Fruit fly (Drosophila melanogaster) whole organism, embryonic: Measurements from ENCODE around the gene CG43448.
A peak's percentile ranks its signal among the peaks of the same experiment; 100 is the strongest.

Experiments
- ATbp ChIP-seq: fragments of 200-800 bp; sonication (Bioruptor generic); optimal IDR thresholded peaks from 2 replicates; lab custom pipeline; 2017; ENCODE audit warnings: missing biosample characterization, mild to moderate bottlenecking, missing genetic modification characterization, missing genetic modification reagents
- Aef1 ChIP-seq: fragments of 200-800 bp; sonication (Bioruptor generic); IDR thresholded peaks from 3 replicates; pipeline ENCODE4 v1.3.6; 2022; ENCODE audit warnings: missing biosample characterization, missing genetic modification characterization
- CG11696 ChIP-seq: fragments of 200-800 bp; sonication (Bioruptor generic); IDR thresholded peaks from 2 replicates; pipeline ENCODE4 v1.3.6; 2022; ENCODE audit warnings: missing biosample characterization, missing genetic modification characterization
- CG12219 ChIP-seq: fragments of 200-800 bp; sonication (Bioruptor generic); optimal IDR thresholded peaks from 3 replicates; lab custom pipeline; 2018; ENCODE audit warnings: missing biosample characterization, mild to moderate bottlenecking, missing genetic modification characterization
- CG14860 ChIP-seq: fragments of 200-800 bp; sonication (Bioruptor generic); IDR thresholded peaks from 3 replicates; pipeline ENCODE4 v1.3.6; 2022; ENCODE audit warnings: missing biosample characterization, missing genetic modification characterization; ENCODE audit not compliant: partially characterized antibody
- CG15514 ChIP-seq: fragments of 200-800 bp; sonication (Bioruptor generic); optimal IDR thresholded peaks from 3 replicates; lab custom pipeline; 2017; ENCODE audit warnings: missing biosample characterization, missing genetic modification characterization, mild to moderate bottlenecking, moderate library complexity, missing genetic modification reagents
- CG1602 ChIP-seq: fragments of 200-800 bp; sonication (Bioruptor generic); optimal IDR thresholded peaks from 3 replicates; lab custom pipeline; 2016; ENCODE audit warnings: missing biosample characterization, missing genetic modification characterization
- CG1647 ChIP-seq: fragments of 200-800 bp; sonication (Bioruptor generic); optimal IDR thresholded peaks from 3 replicates; lab custom pipeline; 2016; ENCODE audit warnings: missing biosample characterization, missing genetic modification characterization
- CG17328 ChIP-seq: fragments of 200-800 bp; sonication (Bioruptor generic); IDR thresholded peaks from 2 replicates; pipeline ENCODE4 v1.3.6; 2022; ENCODE audit warnings: missing biosample characterization, missing genetic modification characterization
- CG2199 ChIP-seq: fragments of 200-800 bp; sonication (Bioruptor generic); IDR thresholded peaks from 3 replicates; pipeline ENCODE4 v1.3.6; 2022; ENCODE audit warnings: missing biosample characterization, missing genetic modification characterization
- CG30403 ChIP-seq: fragments of 200-800 bp; sonication (Bioruptor generic); optimal IDR thresholded peaks from 3 replicates; lab custom pipeline; 2016; ENCODE audit warnings: missing biosample characterization, missing genetic modification characterization
- CG3065 ChIP-seq: fragments of 200-800 bp; sonication (Bioruptor generic); optimal IDR thresholded peaks from 2 replicates; lab custom pipeline; 2016; ENCODE audit warnings: missing biosample characterization, missing genetic modification characterization
- CG31224 ChIP-seq: fragments of 200-800 bp; sonication (Bioruptor generic); IDR thresholded peaks from 2 replicates; pipeline ENCODE4 v1.3.6; 2022; ENCODE audit warnings: missing biosample characterization, missing genetic modification characterization
- CG42726 ChIP-seq: fragments of 200-800 bp; sonication (Bioruptor generic); IDR thresholded peaks from 2 replicates; pipeline ENCODE4 v1.3.6; 2022; ENCODE audit warnings: missing biosample characterization, missing genetic modification characterization; ENCODE audit not compliant: partially characterized antibody
- CG4404 ChIP-seq: fragments of 200-800 bp; sonication (Bioruptor generic); IDR thresholded peaks from 2 replicates; pipeline ENCODE4 v1.3.6; 2022; ENCODE audit warnings: missing biosample characterization, missing genetic modification characterization
- CG6654 ChIP-seq: fragments of 200-800 bp; sonication (Bioruptor generic); optimal IDR thresholded peaks from 2 replicates; lab custom pipeline; 2017; ENCODE audit warnings: missing biosample characterization, mild to moderate bottlenecking, missing genetic modification characterization
- CG7556 ChIP-seq: fragments of 200-800 bp; sonication (Bioruptor generic); optimal IDR thresholded peaks from 2 replicates; lab custom pipeline; 2017; ENCODE audit warnings: missing biosample characterization, mild to moderate bottlenecking, missing genetic modification characterization
- CG8765 ChIP-seq: fragments of 200-800 bp; sonication (Bioruptor generic); IDR thresholded peaks from 2 replicates; pipeline ENCODE4 v1.3.6; 2022; ENCODE audit warnings: missing biosample characterization, missing genetic modification characterization
- CG9727 ChIP-seq: fragments of 200-800 bp; sonication (Bioruptor generic); optimal IDR thresholded peaks from 3 replicates; lab custom pipeline; 2017; ENCODE audit warnings: missing biosample characterization, mild to moderate bottlenecking, missing genetic modification characterization
- Dbx ChIP-seq: fragments of 200-800 bp; sonication (Bioruptor generic); IDR thresholded peaks from 3 replicates; pipeline ENCODE4 v1.3.6; 2022; ENCODE audit warnings: missing biosample characterization, missing genetic modification characterization
- Dref ChIP-seq: fragments of 200-800 bp; sonication (Bioruptor generic); IDR thresholded peaks from 2 replicates; pipeline ENCODE4 v1.3.6; 2022; ENCODE audit warnings: missing biosample characterization, missing genetic modification characterization
- Ets97D ChIP-seq: fragments of 200-800 bp; sonication (Bioruptor generic); optimal IDR thresholded peaks from 3 replicates; lab custom pipeline; 2016; ENCODE audit warnings: missing biosample characterization, missing genetic modification characterization
- Fer3 ChIP-seq: fragments of 200-800 bp; sonication (Bioruptor generic); optimal IDR thresholded peaks from 2 replicates; lab custom pipeline; 2018; ENCODE audit warnings: missing biosample characterization, mild to moderate bottlenecking, missing genetic modification characterization, moderate library complexity
- H15 ChIP-seq: fragments of 200-800 bp; sonication (Bioruptor generic); IDR thresholded peaks from 3 replicates; pipeline ENCODE4 v1.3.6; 2022; ENCODE audit warnings: missing biosample characterization, missing genetic modification characterization
- HLH54F ChIP-seq: fragments of 200-800 bp; sonication (Bioruptor generic); optimal IDR thresholded peaks from 3 replicates; lab custom pipeline; 2016; ENCODE audit warnings: missing biosample characterization, missing genetic modification characterization
- Lpt ChIP-seq: fragments of >200 bp; optimal IDR thresholded peaks from 2 replicates; lab custom pipeline; 2018; ENCODE audit warnings: missing biosample characterization, missing genetic modification characterization
- Max ChIP-seq: fragments of 200-800 bp; sonication (Bioruptor generic); optimal IDR thresholded peaks from 2 replicates; lab custom pipeline; 2016; ENCODE audit warnings: missing biosample characterization, mild to moderate bottlenecking, missing genetic modification characterization
- NFAT ChIP-seq: fragments of 200-800 bp; sonication (Bioruptor generic); IDR thresholded peaks from 2 replicates; pipeline ENCODE4 v1.3.6; 2022; ENCODE audit warnings: missing biosample characterization, missing genetic modification characterization
- PHDP ChIP-seq: fragments of 200-800 bp; sonication (Bioruptor generic); optimal IDR thresholded peaks from 3 replicates; lab custom pipeline; 2018; ENCODE audit warnings: missing biosample characterization, mild to moderate bottlenecking, missing genetic modification characterization, moderate library complexity
- Ptx1 ChIP-seq: fragments of 200-800 bp; sonication (Bioruptor generic); IDR thresholded peaks from 2 replicates; pipeline ENCODE4 v1.3.6; 2022; ENCODE audit warnings: missing biosample characterization, missing genetic modification characterization
- Ravus ChIP-seq: fragments of 200-800 bp; sonication (Bioruptor generic); IDR thresholded peaks from 2 replicates; pipeline ENCODE4 v1.3.6; 2022; ENCODE audit warnings: missing biosample characterization, missing genetic modification characterization
- Xbp1 ChIP-seq: fragments of 200-800 bp; sonication (Bioruptor generic); optimal IDR thresholded peaks from 3 replicates; lab custom pipeline; 2016; ENCODE audit warnings: missing biosample characterization, mild to moderate bottlenecking, missing genetic modification characterization
- ab ChIP-seq: fragments of 200-800 bp; sonication (Bioruptor generic); optimal IDR thresholded peaks from 2 replicates; lab custom pipeline; 2016; ENCODE audit warnings: missing biosample characterization, missing genetic modification characterization
- ara ChIP-seq: fragments of 200-800 bp; sonication (Bioruptor generic); IDR thresholded peaks from 2 replicates; pipeline ENCODE4 v1.3.6; 2022; ENCODE audit warnings: missing biosample characterization, missing genetic modification characterization
- ash1 ChIP-seq: fragments of 200-800 bp; sonication (Bioruptor generic); optimal IDR thresholded peaks from 2 replicates; lab custom pipeline; 2018; ENCODE audit warnings: missing biosample characterization, mild to moderate bottlenecking, missing genetic modification characterization
- bbx ChIP-seq: fragments of 200-800 bp; sonication (Bioruptor generic); IDR thresholded peaks from 2 replicates; pipeline ENCODE4 v1.3.6; 2022; ENCODE audit warnings: missing biosample characterization, missing genetic modification characterization; ENCODE audit not compliant: partially characterized antibody
- dati ChIP-seq: fragments of 200-800 bp; sonication (Bioruptor generic); IDR thresholded peaks from 2 replicates; pipeline ENCODE4 v1.3.6; 2022; ENCODE audit warnings: missing biosample characterization, missing genetic modification characterization
- dpn ChIP-seq, 2 experiments: fragments of 200-800 bp; sonication (Bioruptor generic); optimal IDR thresholded peaks; 3 replicates each; lab custom pipeline; 2016; ENCODE audit warnings: missing biosample characterization in 2 of 2, missing genetic modification characterization in 2 of 2
- ftz-f1 ChIP-seq: fragments of 200-800 bp; sonication (Bioruptor generic); optimal IDR thresholded peaks from 2 replicates; lab custom pipeline; 2016; ENCODE audit warnings: missing biosample characterization, missing genetic modification characterization
- hth ChIP-seq: fragments of >200 bp; optimal IDR thresholded peaks from 2 replicates; lab custom pipeline; 2017; ENCODE audit warnings: inconsistent platforms
- klu ChIP-seq: fragments of 200-800 bp; sonication (Bioruptor generic); IDR thresholded peaks from 2 replicates; pipeline ENCODE4 v1.3.6; 2022; ENCODE audit warnings: missing biosample characterization, missing genetic modification characterization
- mam ChIP-seq: fragments of 200-800 bp; sonication (Bioruptor generic); optimal IDR thresholded peaks from 3 replicates; lab custom pipeline; 2016; ENCODE audit warnings: missing biosample characterization, missing genetic modification characterization
- otp ChIP-seq: fragments of 200-800 bp; sonication (Bioruptor generic); IDR thresholded peaks from 3 replicates; pipeline ENCODE4, ENCODE4 v1.3.6; 2022; ENCODE audit warnings: missing biosample characterization, missing genetic modification characterization
- sens-2 ChIP-seq: fragments of 200-800 bp; sonication (Bioruptor generic); IDR thresholded peaks from 2 replicates; pipeline ENCODE4 v1.3.6; 2022; ENCODE audit warnings: missing biosample characterization, missing genetic modification characterization
- sima ChIP-seq: fragments of 200-800 bp; sonication (Bioruptor generic); optimal IDR thresholded peaks from 2 replicates; lab custom pipeline; 2016; ENCODE audit warnings: missing biosample characterization, missing genetic modification characterization
- trem ChIP-seq: fragments of 200-800 bp; optimal IDR thresholded peaks from 3 replicates; lab custom pipeline; 2019; ENCODE audit warnings: missing biosample characterization, mild to moderate bottlenecking, missing genetic modification characterization, moderate library complexity
- trh ChIP-seq: fragments of 200-800 bp; sonication (Bioruptor generic); optimal IDR thresholded peaks from 2 replicates; lab custom pipeline; 2016; ENCODE audit warnings: missing biosample characterization, missing genetic modification characterization
- ttk ChIP-seq: fragments of 200-800 bp; sonication (Bioruptor generic); IDR thresholded peaks from 2 replicates; pipeline ENCODE4 v2.1.2; 2022; ENCODE audit warnings: missing biosample characterization, missing genetic modification characterization
- unc-4 ChIP-seq: fragments of 200-800 bp; sonication (Bioruptor generic); IDR thresholded peaks from 2 replicates; pipeline ENCODE4 v1.3.6; 2022; ENCODE audit warnings: missing biosample characterization, missing genetic modification characterization; ENCODE audit not compliant: partially characterized antibody
- zen ChIP-seq: fragments of 200-800 bp; sonication (Bioruptor generic); optimal IDR thresholded peaks from 3 replicates; lab custom pipeline; 2018; ENCODE audit warnings: missing biosample characterization, mild to moderate bottlenecking, missing genetic modification characterization, moderate library complexity
- zen2 ChIP-seq: fragments of 200-800 bp; sonication (Bioruptor generic); IDR thresholded peaks from 3 replicates; pipeline ENCODE4 v1.3.6; 2022; ENCODE audit warnings: missing biosample characterization, missing genetic modification characterization; ENCODE audit not compliant: partially characterized antibody
- zf30C ChIP-seq: fragments of 200-800 bp; sonication (Bioruptor generic); optimal IDR thresholded peaks from 3 replicates; lab custom pipeline; 2018; ENCODE audit warnings: missing biosample characterization, mild to moderate bottlenecking, missing genetic modification characterization

CG43448 gene

DNA sequence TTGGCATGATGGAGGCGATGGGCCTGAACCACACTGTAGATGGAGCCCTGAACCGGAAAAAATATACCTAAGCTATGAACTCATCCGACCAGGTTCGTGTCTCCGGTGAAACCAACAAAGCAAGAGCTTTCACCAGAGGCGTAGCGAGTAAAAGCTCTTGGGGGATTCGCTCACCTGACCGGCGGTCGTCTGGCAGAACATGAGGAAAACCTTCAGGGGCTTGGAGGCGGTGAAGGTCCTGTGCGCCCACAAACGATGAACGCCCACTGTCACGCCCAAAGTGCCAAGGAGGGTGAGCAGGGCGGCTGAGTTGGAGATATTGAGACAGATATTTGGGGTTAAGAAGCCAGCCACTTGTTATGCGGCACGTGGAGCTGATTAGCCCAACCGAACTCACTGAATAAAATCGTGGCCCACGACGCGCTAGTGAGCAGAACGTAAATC lies 41.9 kb downstream of the CG43448 start (continued):
- no peak for TF ChIP-seq trem
- no peak for TF ChIP-seq dati (GFP tag; lab: Robert Waterston, UW)
- TF ChIP-seq Ptx1: peak; percentile 70
- TF ChIP-seq unc-4 (GFP tag; lab: Robert Waterston, UW): no peak
- no peak for TF ChIP-seq mam (GFP tag; lab: Kevin White, UChicago)
- TF ChIP-seq CG11696 (GFP tag; lab: Robert Waterston, UW): no peak
- TF ChIP-seq Ravus (GFP tag; lab: Robert Waterston, UW): no peak
- TF ChIP-seq ATbp: peak; percentile 14
- TF ChIP-seq H15 (GFP tag; lab: Robert Waterston, UW): peak; percentile 45; the same call in 1 of the 3 replicates
- no peak for TF ChIP-seq CG7556 (GFP tag; lab: Kevin White, UChicago)
- TF ChIP-seq CG42726: no peak
- no peak for TF ChIP-seq bbx (GFP tag; lab: Robert Waterston, UW)
- TF ChIP-seq zen2: no peak
- peak; percentile 47 for TF ChIP-seq PHDP (tag; lab: Kevin White, UChicago)
- TF ChIP-seq CG2199 (GFP tag; lab: Robert Waterston, UW): no peak
- TF ChIP-seq CG15514 (GFP tag; lab: Kevin White, UChicago): peak; percentile 84
- TF ChIP-seq hth (lab: Kevin White, UChicago): no peak
- no peak for TF ChIP-seq CG8765 (GFP tag; lab: Robert Waterston, UW)
- TF ChIP-seq Lpt (GFP tag; lab: Kevin White, UChicago): no peak
- TF ChIP-seq Dbx (GFP tag; lab: Robert Waterston, UW): peak; percentile 71; the same call in 2 of the 3 replicates
- TF ChIP-seq CG1647 (GFP tag; lab: Kevin White, UChicago): no peak
- TF ChIP-seq CG9727 (GFP tag; lab: Kevin White, UChicago): no peak
- TF ChIP-seq Max (GFP tag; lab: Kevin White, UChicago): peak; percentile 25
- TF ChIP-seq NFAT (GFP tag; lab: Robert Waterston, UW): peak; percentile 74
- no peak for TF ChIP-seq otp (GFP tag; lab: Robert Waterston, UW)
- no peak for TF ChIP-seq zf30C (GFP tag; lab: Kevin White, UChicago)
- peak; percentile 28; the same call in 1 of the 2 replicates for TF ChIP-seq Dref
- TF ChIP-seq CG1602: no peak
- no peak for TF ChIP-seq trh
- TF ChIP-seq Fer3 (tag; lab: Kevin White, UChicago): peak; percentile 14
- no peak for TF ChIP-seq sima (GFP tag; lab: Kevin White, UChicago)
- peak; percentile 22 for TF ChIP-seq CG3065 (GFP tag; lab: Kevin White, UChicago)
- TF ChIP-seq ab: no peak
- TF ChIP-seq dpn (GFP tag; optimal IDR thresholded peaks at IDR 0.05; lab: Kevin White, UChicago): peak in 1 of 2 experiments; percentile 63
- TF ChIP-seq CG4404: no peak
- no peak for TF ChIP-seq sens-2 (GFP tag; lab: Robert Waterston, UW)
- TF ChIP-seq ash1: no peak
- no peak for TF ChIP-seq CG6654 (GFP tag; lab: Kevin White, UChicago)
- TF ChIP-seq ara (GFP tag; lab: Robert Waterston, UW): 0 out of 2 replicates have a peak, but pooled peaks have one; percentile 49
- TF ChIP-seq ftz-f1 (GFP tag; lab: Kevin White, UChicago): peak; percentile 63
- TF ChIP-seq Xbp1: peak; percentile 62
- TF ChIP-seq klu (GFP tag; lab: Robert Waterston, UW): no peak
- TF ChIP-seq ttk: 0 out of 2 replicates have a peak, but pooled peaks have one; percentile 20
- peak; percentile 36 for TF ChIP-seq CG30403
- TF ChIP-seq CG31224 (GFP tag; lab: Robert Waterston, UW): peak; percentile 47; the same call in 1 of the 2 replicates
- TF ChIP-seq zen: no peak
- no peak for TF ChIP-seq Aef1 (GFP tag; lab: Robert Waterston, UW)
- TF ChIP-seq CG17328 (GFP tag; lab: Robert Waterston, UW): no peak; the same call in 1 of the 2 replicates
- TF ChIP-seq Ets97D: peak; percentile 8
- peak; percentile 60 for TF ChIP-seq HLH54F (GFP tag; lab: Kevin White, UChicago)
- TF ChIP-seq CG14860 (GFP tag; lab: Robert Waterston, UW): no peak
- peak; percentile 17 for TF ChIP-seq CG12219 (GFP tag; lab: Kevin White, UChicago)
